Worm (Caenorhabditis elegans) whole organism, midembryonic: ENCODE data around the gene pfd-2.

ENCODE experiments used
- T22C8.4 ChIP-seq: fragments of 200-800 bp; sonication (Bioruptor generic); IDR thresholded peaks from 2 replicates; pipeline ENCODE4 v1.3.6; 2022; ENCODE audit warnings: missing genetic modification characterization, missing compliant biosample characterization
- cog-1 ChIP-seq: sonication (generic microtip); optimal IDR thresholded peaks from 2 replicates; lab custom pipeline; 2016; ENCODE audit warnings: missing genetic modification characterization, missing compliant biosample characterization
- flt-1 ChIP-seq: fragments of 200-800 bp; sonication (Bioruptor generic); IDR thresholded peaks from 2 replicates; pipeline ENCODE4 v1.3.6; 2022; ENCODE audit warnings: missing genetic modification characterization, missing compliant biosample characterization
- klf-2 ChIP-seq: fragments of 200-800 bp; sonication (Bioruptor generic); conservative IDR thresholded peaks from 2 replicates; pipeline ENCODE4 v1.3.6; 2022; ENCODE audit warnings: missing genetic modification reagents, missing genetic modification characterization, missing compliant biosample characterization
- med-1 ChIP-seq: sonication (generic microtip); optimal IDR thresholded peaks from 2 replicates; lab custom pipeline; 2017; ENCODE audit warnings: missing genetic modification characterization, mild to moderate bottlenecking, missing compliant biosample characterization, antibody characterized with exemption, missing genetic modification reagents; ENCODE audit not compliant: insufficient read depth
- ref-1 ChIP-seq: fragments of 200-800 bp; sonication (Bioruptor generic); conservative IDR thresholded peaks from 2 replicates; pipeline ENCODE4 v1.3.6; 2022; ENCODE audit warnings: missing genetic modification reagents, missing genetic modification characterization, missing compliant biosample characterization
- tab-1 ChIP-seq: fragments of 200-800 bp; sonication (Bioruptor generic); IDR thresholded peaks from 2 replicates; pipeline ENCODE4 v1.3.6; 2022; ENCODE audit warnings: missing genetic modification characterization, missing compliant biosample characterization
- ztf-23 ChIP-seq: fragments of 200-800 bp; sonication (Bioruptor generic); IDR thresholded peaks from 2 replicates; pipeline ENCODE4 v1.3.6; 2022; ENCODE audit warnings: missing genetic modification reagents, missing genetic modification characterization, missing compliant biosample characterization
- ztf-29 ChIP-seq: fragments of 200-800 bp; sonication (Bioruptor generic); IDR thresholded peaks from 2 replicates; pipeline ENCODE4 v1.3.6; 2022; ENCODE audit warnings: missing genetic modification reagents, missing genetic modification characterization, missing compliant biosample characterization

Gene pfd-2

ce11 chrII:4344317-4344716, 17.8 kb downstream of the pfd-2 start:
- TF ChIP-seq med-1 (GFP tag; lab: Kevin White, UChicago) (no peak), klf-2 (GFP tag; lab: Robert Waterston, UW) (no peak), ztf-23 (GFP tag; lab: Robert Waterston, UW) (no peak)

DNA sequence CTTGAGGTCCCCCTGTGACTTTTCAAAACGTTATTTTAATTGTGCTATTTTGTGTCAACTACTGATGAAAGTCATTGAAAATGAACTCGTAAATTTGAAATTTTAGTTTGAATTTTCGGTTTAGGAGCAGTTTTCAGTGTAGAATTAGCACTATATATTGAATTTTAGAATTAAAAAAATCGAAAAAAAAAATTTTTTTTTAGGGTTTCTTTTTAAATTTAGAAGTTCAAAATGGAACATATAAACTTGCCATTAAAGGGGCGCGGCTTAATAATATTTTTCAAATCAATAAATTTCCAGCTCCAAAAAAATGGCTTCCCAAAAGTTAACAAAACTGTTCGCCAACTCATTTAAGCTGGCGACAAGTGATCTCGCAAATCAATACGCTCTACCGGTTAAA, 24.4 kb downstream of the pfd-2 start, which contains the start of gene H20J04.9:
TSS of gene H20J04.9 (plus strand) at position 301 of the 400 bp plus-strand sequence.
- TF ChIP-seq klf-2 (GFP tag; lab: Robert Waterston, UW) (no peak), flt-1 (GFP tag; lab: Robert Waterston, UW) (no peak), ztf-29 (GFP tag; lab: Robert Waterston, UW) (no peak)

DNA sequence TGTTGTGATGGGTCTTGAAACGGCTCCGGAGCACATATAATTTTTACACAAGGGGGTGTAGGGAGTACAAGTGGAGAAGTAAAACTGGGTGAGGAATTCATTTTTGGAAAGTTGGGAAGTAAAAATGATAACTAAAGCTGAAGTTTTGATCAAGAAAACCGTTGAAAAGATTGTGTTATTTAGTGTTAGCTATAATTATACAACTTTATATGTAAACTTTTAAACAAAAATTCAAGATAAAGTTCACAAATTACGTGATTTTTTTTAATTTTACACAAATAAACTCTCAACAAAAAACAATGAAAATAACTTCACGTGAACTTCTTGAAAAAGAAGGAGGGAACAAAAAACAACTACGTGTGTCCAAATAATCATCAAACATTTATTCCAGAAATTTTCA, 28.7 kb downstream of the pfd-2 start, which contains the start of the genes H20J04.7 and H20J04.1:
TSS of gene H20J04.7 (minus strand) at position 101 of the 400 bp plus-strand sequence.
TSS of gene H20J04.1 (plus strand) at position 397 of the 400 bp plus-strand sequence.
- TF ChIP-seq klf-2 (GFP tag; lab: Robert Waterston, UW), result no peak
- no peak for TF ChIP-seq tab-1 (GFP tag; lab: Robert Waterston, UW)

ce11 chrII:4358765-4359164, 32.2 kb downstream of the pfd-2 start, which contains the start of gene lat-2:
Gene lat-2, plus strand, starts transcription at chrII:4359065.
- no peak for TF ChIP-seq ref-1 (GFP tag; lab: Robert Waterston, UW)
- TF ChIP-seq klf-2 (GFP tag; lab: Robert Waterston, UW), result no peak
- TF ChIP-seq ztf-23 (GFP tag; lab: Robert Waterston, UW), result no peak
- no peak for TF ChIP-seq ztf-29 (GFP tag; lab: Robert Waterston, UW)
- no peak for TF ChIP-seq flt-1 (GFP tag; lab: Robert Waterston, UW)
- no peak for TF ChIP-seq cog-1 (tag; lab: Kevin White, UChicago)
- no peak for TF ChIP-seq med-1 (GFP tag; lab: Kevin White, UChicago)
- TF ChIP-seq T22C8.4 (GFP tag; lab: Robert Waterston, UW), result no peak
- TF ChIP-seq tab-1 (GFP tag; lab: Robert Waterston, UW), result no peak

DNA sequence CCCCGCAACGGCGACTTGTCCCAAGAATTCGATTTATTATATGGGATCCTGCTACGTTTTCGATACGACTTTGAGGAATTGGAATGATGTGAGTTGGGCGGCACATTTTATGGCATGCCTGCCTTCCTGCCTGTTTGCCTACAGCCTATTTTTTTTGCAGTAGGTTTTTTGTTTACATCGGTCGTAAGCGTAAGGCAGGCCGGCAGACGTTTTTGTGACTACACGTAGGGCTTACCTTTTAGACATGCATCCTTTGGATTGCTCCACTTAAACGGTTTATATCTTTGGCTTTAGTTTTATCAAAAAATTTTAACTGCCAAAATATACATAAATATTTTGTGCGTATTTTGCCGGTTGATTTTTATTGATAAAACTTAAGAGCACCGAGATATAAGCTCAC, 32.7 kb downstream of the pfd-2 start:
- no peak for TF ChIP-seq ztf-23 (GFP tag; lab: Robert Waterston, UW)
- no peak for TF ChIP-seq tab-1 (GFP tag; lab: Robert Waterston, UW)
- no peak for TF ChIP-seq klf-2 (GFP tag; lab: Robert Waterston, UW)
- no peak for TF ChIP-seq ref-1 (GFP tag; lab: Robert Waterston, UW)
- no peak for TF ChIP-seq cog-1 (tag; lab: Kevin White, UChicago)
- no peak for TF ChIP-seq ztf-29 (GFP tag; lab: Robert Waterston, UW)
- no peak for TF ChIP-seq flt-1 (GFP tag; lab: Robert Waterston, UW)

DNA sequence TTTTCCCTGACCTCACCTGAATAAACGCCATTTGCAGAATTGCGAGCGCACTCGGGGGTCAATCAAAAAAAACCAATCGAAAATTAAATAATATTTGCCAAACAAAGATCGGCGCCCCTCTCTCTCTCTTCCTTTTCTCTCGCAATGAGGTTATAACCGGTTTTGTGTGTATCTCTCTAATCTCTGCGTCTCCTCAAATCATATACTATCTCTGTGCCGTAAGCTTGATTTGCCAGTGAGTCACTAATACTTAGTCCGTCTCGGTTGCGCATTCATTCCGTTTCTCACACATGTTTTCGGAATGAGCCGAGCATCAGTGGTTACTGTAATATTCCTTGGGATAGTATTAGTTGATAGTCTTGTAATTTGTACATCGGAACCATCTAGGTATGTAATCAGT, 35.6 kb downstream of the pfd-2 start:
- TF ChIP-seq med-1 (GFP tag; lab: Kevin White, UChicago) (no peak), ztf-23 (GFP tag; lab: Robert Waterston, UW) (no peak), tab-1 (GFP tag; lab: Robert Waterston, UW) (no peak), flt-1 (GFP tag; lab: Robert Waterston, UW) (no peak), ref-1 (GFP tag; lab: Robert Waterston, UW) (no peak), klf-2 (GFP tag; lab: Robert Waterston, UW) (no peak), ztf-29 (GFP tag; lab: Robert Waterston, UW) (no peak), cog-1 (tag; lab: Kevin White, UChicago) (no peak), T22C8.4 (GFP tag; lab: Robert Waterston, UW) (no peak)

DNA sequence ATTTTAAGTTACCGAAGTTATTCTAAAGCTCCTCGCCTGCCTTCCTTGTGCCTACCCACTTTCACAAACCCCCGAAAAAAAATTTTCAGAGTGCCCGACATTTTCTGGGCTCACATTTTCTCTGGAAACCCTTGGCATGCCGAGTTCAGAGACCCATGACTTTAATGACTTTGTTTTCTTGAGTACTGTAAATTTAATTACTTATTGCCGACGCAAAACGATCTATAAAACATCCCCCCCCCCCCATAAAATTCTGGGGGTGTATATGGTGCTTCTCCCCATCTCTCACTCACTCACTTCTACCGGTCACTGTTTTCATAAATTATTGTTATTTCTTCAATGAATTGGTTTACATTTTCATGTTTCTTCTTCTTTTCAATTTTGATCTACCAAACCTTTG, 41.4 kb downstream of the pfd-2 start, which contains the start of gene try-9:
TSS of gene try-9 (plus strand) at position 301 of the 400 bp plus-strand sequence.
- TF ChIP-seq cog-1 (tag; lab: Kevin White, UChicago), result no peak
- TF ChIP-seq T22C8.4 (GFP tag; lab: Robert Waterston, UW), result no peak
- no peak for TF ChIP-seq ztf-29 (GFP tag; lab: Robert Waterston, UW)
- no peak for TF ChIP-seq med-1 (GFP tag; lab: Kevin White, UChicago)
- TF ChIP-seq klf-2 (GFP tag; lab: Robert Waterston, UW), result no peak
- no peak for TF ChIP-seq tab-1 (GFP tag; lab: Robert Waterston, UW)
- TF ChIP-seq ref-1 (GFP tag; lab: Robert Waterston, UW), result no peak
- no peak for TF ChIP-seq flt-1 (GFP tag; lab: Robert Waterston, UW)
- TF ChIP-seq ztf-23 (GFP tag; lab: Robert Waterston, UW), result no peak

ce11 chrII:4369715-4370114, 43.2 kb downstream of the pfd-2 start:
- no peak for TF ChIP-seq ztf-29 (GFP tag; lab: Robert Waterston, UW)
- TF ChIP-seq T22C8.4 (GFP tag; lab: Robert Waterston, UW), result no peak

DNA sequence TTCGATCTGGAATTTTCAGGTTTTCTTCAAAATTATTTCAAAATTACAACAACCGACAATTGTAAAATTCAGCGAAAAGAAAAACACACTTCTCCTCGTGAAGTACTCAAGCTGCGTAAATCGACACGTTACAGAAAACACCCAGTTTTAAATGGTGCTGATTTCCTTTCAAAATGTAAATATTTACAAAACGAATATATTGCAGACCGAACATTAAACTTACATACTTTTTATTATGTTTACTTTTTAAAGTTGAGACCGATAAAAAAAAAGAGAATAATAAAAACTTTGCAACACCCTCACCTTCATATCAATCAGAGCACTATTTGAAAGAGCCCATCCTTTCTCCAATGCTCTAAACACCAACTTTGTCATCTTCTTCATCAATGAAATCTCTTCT, 44.3 kb downstream of the pfd-2 start:
- TF ChIP-seq med-1 (GFP tag; lab: Kevin White, UChicago) (no peak), T22C8.4 (GFP tag; lab: Robert Waterston, UW) (no peak), cog-1 (tag; lab: Kevin White, UChicago) (no peak), flt-1 (GFP tag; lab: Robert Waterston, UW) (no peak), tab-1 (GFP tag; lab: Robert Waterston, UW) (no peak), ref-1 (GFP tag; lab: Robert Waterston, UW) (no peak), klf-2 (GFP tag; lab: Robert Waterston, UW) (no peak)

- TF ChIP-seq tab-1 (GFP tag; lab: Robert Waterston, UW) (no peak), ztf-23 (GFP tag; lab: Robert Waterston, UW) (no peak), klf-2 (GFP tag; lab: Robert Waterston, UW) (no peak)
Observed at ce11 chrII:4372406-4372805, 45.9 kb downstream of the pfd-2 start, which contains the start of gene paic-1. Gene paic-1, minus strand, starts transcription at chrII:4372525.
